Worm (Caenorhabditis elegans): ENCODE data around the gene F58H1.6.

The F58H1.6 gene

DNA sequence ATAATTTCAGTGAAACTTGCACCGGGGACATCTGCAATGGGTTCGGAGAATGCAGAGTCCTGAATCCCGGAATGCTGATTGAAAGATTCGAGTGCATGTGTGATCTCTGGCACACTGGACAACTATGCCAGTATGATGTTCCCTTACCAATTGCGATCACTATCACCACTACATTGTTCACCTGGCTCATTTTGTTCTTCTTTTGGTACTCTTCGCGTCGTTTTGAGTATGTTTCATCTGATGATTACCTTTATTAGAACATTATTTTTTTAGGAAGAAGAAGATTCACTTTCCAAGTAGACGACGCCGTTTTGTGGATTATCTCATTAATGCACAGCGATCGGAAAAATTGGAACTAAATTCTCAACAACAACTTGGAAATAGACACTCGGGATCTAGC, 1.3 kb downstream of the F58H1.6 start:
- TF ChIP-seq ceh-13 (GFP tag; optimal IDR thresholded peaks at IDR 0.05) = no peak
- TF ChIP-seq flt-1 (GFP tag; IDR thresholded peaks at IDR 0.05) = no peak
- no peak for TF ChIP-seq tbx-37 (GFP tag; conservative IDR thresholded peaks at IDR 0.05)
- no peak for TF ChIP-seq ceh-36 (tag; optimal IDR thresholded peaks at IDR 0.05)
- TF ChIP-seq scrt-1 (GFP tag; IDR thresholded peaks at IDR 0.05) = no peak
- no peak for TF ChIP-seq sea-1 (GFP tag; conservative IDR thresholded peaks at IDR 0.05)
- no peak for TF ChIP-seq aly-1 (tag; optimal IDR thresholded peaks at IDR 0.05)
- no peak for TF ChIP-seq ama-1 (optimal IDR thresholded peaks at IDR 0.05)
- no peak for TF ChIP-seq ets-7 (tag; optimal IDR thresholded peaks at IDR 0.05)
- no peak for TF ChIP-seq tbx-11 (GFP tag; IDR thresholded peaks at IDR 0.05)
- no peak for TF ChIP-seq F13C5.2 (tag; optimal IDR thresholded peaks at IDR 0.05)
- TF ChIP-seq tra-4 (tag; optimal IDR thresholded peaks at IDR 0.05) = no peak
- TF ChIP-seq hmg-4 (GFP tag; optimal IDR thresholded peaks at IDR 0.05) = no peak
- TF ChIP-seq hmbx-1 (tag; optimal IDR thresholded peaks at IDR 0.05) = no peak
- TF ChIP-seq hnd-1 (tag; optimal IDR thresholded peaks at IDR 0.05) = no peak

- TF ChIP-seq tra-4 (tag; optimal IDR thresholded peaks at IDR 0.05) (no peak), flt-1 (GFP tag; IDR thresholded peaks at IDR 0.05) (no peak), ama-1 (optimal IDR thresholded peaks at IDR 0.05) (no peak), hmg-4 (GFP tag; optimal IDR thresholded peaks at IDR 0.05) (no peak), scrt-1 (GFP tag; IDR thresholded peaks at IDR 0.05) (no peak), sea-1 (GFP tag; conservative IDR thresholded peaks at IDR 0.05) (no peak), ceh-36 (tag; optimal IDR thresholded peaks at IDR 0.05) (no peak), F13C5.2 (tag; optimal IDR thresholded peaks at IDR 0.05) (no peak), hmbx-1 (tag; optimal IDR thresholded peaks at IDR 0.05) (no peak), tbx-37 (GFP tag; conservative IDR thresholded peaks at IDR 0.05) (no peak), ets-7 (tag; optimal IDR thresholded peaks at IDR 0.05) (no peak), B0310.2 (tag; optimal IDR thresholded peaks at IDR 0.05) (no peak), tbx-11 (GFP tag; IDR thresholded peaks at IDR 0.05) (no peak)
Measured at ce11 chrV:11945429-11945828, 3.0 kb downstream of the F58H1.6 start.

DNA sequence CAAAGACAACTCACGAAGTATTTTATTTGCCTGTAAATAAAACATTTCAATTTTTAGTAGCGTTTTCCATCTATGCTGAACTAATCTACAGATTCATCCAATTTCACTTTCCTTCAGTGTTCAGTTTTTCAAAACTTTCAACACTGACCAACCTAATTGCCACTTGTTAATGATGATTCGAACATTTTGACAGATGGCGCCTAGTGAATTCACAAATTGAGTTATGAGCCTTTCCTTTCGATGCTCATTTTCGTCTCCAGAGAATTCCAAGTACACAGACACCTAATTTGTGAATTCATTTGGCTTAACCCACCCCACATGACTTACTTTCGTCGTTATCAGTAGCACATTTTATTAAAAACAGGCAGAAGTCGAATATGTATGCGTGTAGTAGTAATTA, 4.4 kb downstream of the F58H1.6 start:
- TF ChIP-seq hmg-4 (GFP tag; optimal IDR thresholded peaks at IDR 0.05) (no peak), aly-1 (tag; optimal IDR thresholded peaks at IDR 0.05) (no peak), hmbx-1 (tag; optimal IDR thresholded peaks at IDR 0.05) (no peak), hnd-1 (tag; optimal IDR thresholded peaks at IDR 0.05) (no peak), tra-4 (tag; optimal IDR thresholded peaks at IDR 0.05) (no peak), F13C5.2 (tag; optimal IDR thresholded peaks at IDR 0.05) (no peak)

DNA sequence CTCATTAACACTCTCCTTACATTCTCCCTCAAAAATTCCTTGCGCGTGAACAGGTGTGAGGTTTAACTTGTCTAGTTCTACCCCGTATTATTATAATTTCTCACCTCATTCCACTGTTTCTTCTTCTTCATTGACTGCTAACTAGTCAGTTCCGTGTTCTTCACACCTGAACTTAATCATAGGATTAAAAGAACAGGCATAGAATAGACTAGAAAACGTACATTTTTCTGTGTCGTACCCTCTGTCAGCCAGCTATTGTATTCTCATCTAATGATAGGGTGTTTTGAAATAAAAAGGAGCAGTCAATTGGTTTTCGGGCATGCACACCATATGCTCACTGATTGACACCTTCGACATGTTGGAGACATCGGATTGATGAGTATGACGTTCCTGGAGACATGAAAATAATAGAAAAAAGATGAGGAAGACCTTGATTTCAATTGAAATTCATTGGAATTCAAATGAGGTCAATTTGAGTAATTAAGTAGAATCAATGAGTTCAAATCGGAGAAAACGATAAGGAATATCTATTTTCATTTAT, 5.1 kb downstream of the F58H1.6 start:
- TF ChIP-seq ceh-13 (GFP tag; optimal IDR thresholded peaks at IDR 0.05) (no peak), F13C5.2 (tag; optimal IDR thresholded peaks at IDR 0.05) (no peak), pes-1 (GFP tag; IDR thresholded peaks at IDR 0.05) (no peak), ets-7 (tag; optimal IDR thresholded peaks at IDR 0.05) (no peak), aly-1 (tag; optimal IDR thresholded peaks at IDR 0.05) (no peak), hmbx-1 (tag; optimal IDR thresholded peaks at IDR 0.05) (no peak), ama-1 (optimal IDR thresholded peaks at IDR 0.05) (no peak), ceh-36 (tag; optimal IDR thresholded peaks at IDR 0.05) (no peak), sea-1 (GFP tag; conservative IDR thresholded peaks at IDR 0.05) (no peak), tbx-11 (GFP tag; IDR thresholded peaks at IDR 0.05) (no peak), tbx-37 (GFP tag; conservative IDR thresholded peaks at IDR 0.05) (no peak)

ce11 chrV:11948581-11948980, 6.2 kb downstream of the F58H1.6 start:
- TF ChIP-seq ama-1 (optimal IDR thresholded peaks at IDR 0.05) (no peak), flt-1 (GFP tag; IDR thresholded peaks at IDR 0.05) (no peak)

ce11 chrV:11949509-11950117, 7.2 kb downstream of the F58H1.6 start:
- TF ChIP-seq aly-1 (tag; optimal IDR thresholded peaks at IDR 0.05) = no peak
- TF ChIP-seq hmbx-1 (tag; optimal IDR thresholded peaks at IDR 0.05) = no peak
- TF ChIP-seq F13C5.2 (tag; optimal IDR thresholded peaks at IDR 0.05) = no peak
- TF ChIP-seq pes-1 (GFP tag; IDR thresholded peaks at IDR 0.05) = no peak
- TF ChIP-seq scrt-1 (GFP tag; IDR thresholded peaks at IDR 0.05) = no peak
- no peak for TF ChIP-seq sea-1 (GFP tag; conservative IDR thresholded peaks at IDR 0.05)
- TF ChIP-seq flt-1 (GFP tag; IDR thresholded peaks at IDR 0.05) = no peak
- TF ChIP-seq tbx-37 (GFP tag; conservative IDR thresholded peaks at IDR 0.05) = no peak
- TF ChIP-seq ets-7 (tag; optimal IDR thresholded peaks at IDR 0.05) = no peak
- TF ChIP-seq hnd-1 (tag; optimal IDR thresholded peaks at IDR 0.05) = no peak
- no peak for TF ChIP-seq tra-4 (tag; optimal IDR thresholded peaks at IDR 0.05)
- TF ChIP-seq hmg-4 (GFP tag; optimal IDR thresholded peaks at IDR 0.05) = no peak
- no peak for TF ChIP-seq tbx-11 (GFP tag; IDR thresholded peaks at IDR 0.05)

DNA sequence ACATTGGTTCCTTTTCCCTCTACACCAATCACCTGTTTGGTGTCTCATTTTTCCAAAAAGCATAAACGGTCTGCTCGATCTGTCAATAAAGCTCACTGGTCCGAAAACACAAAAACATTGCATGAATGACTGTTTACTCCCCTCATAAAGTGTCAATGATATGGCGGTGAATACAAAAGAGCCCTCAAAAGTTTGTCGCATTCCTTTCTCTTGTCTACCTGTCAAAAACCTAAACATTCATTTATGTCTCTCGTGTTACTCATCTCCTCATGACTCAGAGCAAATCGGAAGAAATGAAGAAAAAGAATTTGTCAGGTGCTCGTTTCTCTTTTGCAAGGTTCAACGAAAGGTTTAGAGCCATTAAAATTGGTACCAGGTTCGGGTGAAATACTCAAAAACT, 8.8 kb downstream of the F58H1.6 start:
- TF ChIP-seq ets-7 (tag; optimal IDR thresholded peaks at IDR 0.05) = no peak
- no peak for TF ChIP-seq sea-1 (GFP tag; conservative IDR thresholded peaks at IDR 0.05)
- no peak for TF ChIP-seq ama-1 (optimal IDR thresholded peaks at IDR 0.05)
- no peak for TF ChIP-seq hmg-4 (GFP tag; optimal IDR thresholded peaks at IDR 0.05)
- no peak for TF ChIP-seq hnd-1 (tag; optimal IDR thresholded peaks at IDR 0.05)
- TF ChIP-seq flt-1 (GFP tag; IDR thresholded peaks at IDR 0.05) = no peak

DNA sequence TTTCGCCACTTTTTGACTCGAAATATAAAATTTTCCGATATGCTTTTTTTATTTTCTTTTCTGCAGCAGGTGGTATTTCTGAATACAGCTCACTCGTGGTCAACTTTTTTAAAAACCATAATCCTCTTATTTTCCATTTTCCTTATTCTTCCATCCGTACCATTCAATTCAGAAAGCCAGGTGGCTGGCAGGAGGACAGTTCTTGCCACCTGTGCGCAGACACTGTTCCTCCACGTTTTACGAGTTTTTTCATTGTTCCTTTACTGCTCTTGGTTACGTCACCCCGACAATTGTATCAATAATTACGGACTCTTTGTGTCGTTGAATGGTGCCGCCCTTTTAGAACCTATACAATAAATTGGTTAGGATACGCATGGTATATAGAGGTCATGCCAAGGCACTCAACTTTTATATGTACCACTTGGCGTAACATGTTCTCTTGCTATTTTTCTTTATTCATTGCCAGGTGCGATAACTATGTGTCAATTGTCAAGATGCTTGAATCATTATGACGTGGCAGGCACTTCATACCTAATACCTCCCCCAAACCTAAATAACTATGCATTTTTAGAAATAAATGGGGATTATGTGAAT, 10.5 kb downstream of the F58H1.6 start:
- no peak for TF ChIP-seq ets-7 (tag; optimal IDR thresholded peaks at IDR 0.05)
- no peak for TF ChIP-seq ama-1 (optimal IDR thresholded peaks at IDR 0.05)
- TF ChIP-seq aly-1 (tag; optimal IDR thresholded peaks at IDR 0.05) = no peak
- TF ChIP-seq hnd-1 (tag; optimal IDR thresholded peaks at IDR 0.05) = no peak
- TF ChIP-seq hmbx-1 (tag; optimal IDR thresholded peaks at IDR 0.05) = no peak
- no peak for TF ChIP-seq tbx-37 (GFP tag; conservative IDR thresholded peaks at IDR 0.05)
- TF ChIP-seq scrt-1 (GFP tag; IDR thresholded peaks at IDR 0.05) = no peak
- TF ChIP-seq ceh-13 (GFP tag; optimal IDR thresholded peaks at IDR 0.05) = no peak
- TF ChIP-seq pes-1 (GFP tag; IDR thresholded peaks at IDR 0.05) = no peak
- no peak for TF ChIP-seq B0310.2 (tag; optimal IDR thresholded peaks at IDR 0.05)
- no peak for TF ChIP-seq flt-1 (GFP tag; IDR thresholded peaks at IDR 0.05)
